Worm (Caenorhabditis elegans) whole organism, early embryonic: ENCODE data around the gene jun-1.

Source experiments
- B0310.2 ChIP-seq: sonication (generic microtip); optimal IDR thresholded peaks from 2 replicates; lab custom pipeline; 2016; ENCODE audit warnings: mild to moderate bottlenecking, missing genetic modification characterization, missing compliant biosample characterization
- F13C5.2 ChIP-seq: sonication (generic microtip); optimal IDR thresholded peaks from 2 replicates; lab custom pipeline; 2017; ENCODE audit warnings: mild to moderate bottlenecking, missing genetic modification characterization, inconsistent platforms, missing compliant biosample characterization
- ama-1 ChIP-seq: fragments of 150-350 bp; optimal IDR thresholded peaks from 2 replicates; lab custom pipeline; 2014
- flt-1 ChIP-seq: fragments of 200-800 bp; sonication (Bioruptor generic); IDR thresholded peaks from 2 replicates; pipeline ENCODE4 v1.3.6; 2022; ENCODE audit warnings: missing genetic modification characterization, missing compliant biosample characterization
- hmbx-1 ChIP-seq: sonication (generic microtip); optimal IDR thresholded peaks from 2 replicates; lab custom pipeline; 2016; ENCODE audit warnings: mild to moderate bottlenecking, missing genetic modification characterization, missing compliant biosample characterization
- hmg-4 ChIP-seq: fragments of 200-800 bp; sonication (Bioruptor generic); optimal IDR thresholded peaks from 2 replicates; lab custom pipeline; 2018; ENCODE audit warnings: mild to moderate bottlenecking, missing genetic modification characterization, missing compliant biosample characterization
- scrt-1 ChIP-seq: fragments of 200-800 bp; sonication (Bioruptor generic); IDR thresholded peaks from 2 replicates; pipeline ENCODE4 v1.3.6; 2022; ENCODE audit warnings: missing genetic modification characterization, missing compliant biosample characterization
- sea-1 ChIP-seq: fragments of 200-800 bp; sonication (Bioruptor generic); conservative IDR thresholded peaks from 2 replicates; pipeline ENCODE4 v1.3.6; 2022; ENCODE audit warnings: missing genetic modification characterization, missing compliant biosample characterization
- tbx-37 ChIP-seq: fragments of 200-800 bp; sonication (Bioruptor generic); conservative IDR thresholded peaks from 2 replicates; pipeline ENCODE4 v1.3.6; 2022; ENCODE audit warnings: missing genetic modification reagents, missing genetic modification characterization, missing compliant biosample characterization
- tra-4 ChIP-seq: sonication (generic microtip); optimal IDR thresholded peaks from 2 replicates; lab custom pipeline; 2017; ENCODE audit warnings: missing genetic modification characterization, missing compliant biosample characterization

ce11 chrII:9108905-9109551 lies 3.9 kb upstream of the jun-1 start, which contains the start of gene T24H10.4:
- TF ChIP-seq F13C5.2 (tag; lab: Kevin White, UChicago) (no peak), sea-1 (GFP tag; lab: Robert Waterston, UW) (no peak), tbx-37 (no peak), ama-1 (lab: Kevin White, UChicago) (no peak), B0310.2 (tag; lab: Kevin White, UChicago) (no peak), scrt-1 (GFP tag; lab: Robert Waterston, UW) (no peak), tra-4 (tag; lab: Kevin White, UChicago) (no peak), hmg-4 (no peak), hmbx-1 (tag; lab: Kevin White, UChicago) (no peak), flt-1 (GFP tag; lab: Robert Waterston, UW) (no peak)
